Fruit fly (Drosophila melanogaster): Measurements from ENCODE around the gene CG9004.

Gene CG9004

dm6 chr3L:2386433-2386832 lies 12.9 kb downstream of the CG9004 start (continued):
- TF ChIP-seq CG11762 (GFP tag; optimal IDR thresholded peaks at IDR 0.05; ENCODE audit: insufficient read depth) = peak; percentile 44
- TF ChIP-seq esn (GFP tag; optimal IDR thresholded peaks at IDR 0.05) = peak; percentile 42
- peak; percentile 69 for TF ChIP-seq CG6163 (GFP tag; IDR thresholded peaks at IDR 0.05)
- TF ChIP-seq CG8632 (GFP tag; optimal IDR thresholded peaks at IDR 0.05) = peak; percentile 15
- TF ChIP-seq dsx (GFP tag; optimal IDR thresholded peaks at IDR 0.05; ENCODE audit: poor library complexity, severe bottlenecking) = peak; percentile 74
- TF ChIP-seq Eip78C (GFP tag) = peak; percentile 90
- peak; percentile 9 for TF ChIP-seq CG7368 (GFP tag; optimal IDR thresholded peaks at IDR 0.05)
- peak; percentile 30 for TF ChIP-seq topi (GFP tag; optimal IDR thresholded peaks at IDR 0.05)
- TF ChIP-seq Sox14 (GFP tag; optimal IDR thresholded peaks at IDR 0.05) = peak; percentile 61
- peak; percentile 55 for TF ChIP-seq pdm3 (GFP tag; optimal IDR thresholded peaks at IDR 0.05)
- no peak for TF ChIP-seq CG6854 (GFP tag; optimal IDR thresholded peaks at IDR 0.05)
- TF ChIP-seq CG3919 (GFP tag; optimal IDR thresholded peaks at IDR 0.05) = peak; percentile 57
- peak; percentile 66 for TF ChIP-seq CG6808 (GFP tag; optimal IDR thresholded peaks at IDR 0.05)
- no peak for TF ChIP-seq Ets21C (GFP tag; optimal IDR thresholded peaks at IDR 0.05)
- peak; percentile 64 for TF ChIP-seq CG1621 (tag; optimal IDR thresholded peaks at IDR 0.05)
- peak; percentile 32 for TF ChIP-seq CG16779 (tag; optimal IDR thresholded peaks at IDR 0.05)
- TF ChIP-seq Sox102F (GFP tag; optimal IDR thresholded peaks at IDR 0.05) = no peak
- peak; percentile 72 for TF ChIP-seq Ets96B (tag; optimal IDR thresholded peaks at IDR 0.05)
- TF ChIP-seq CG6792 (GFP tag; optimal IDR thresholded peaks at IDR 0.05) = peak; percentile 58
- peak; percentile 27 for TF ChIP-seq OdsH (GFP tag; optimal IDR thresholded peaks at IDR 0.05)
- TF ChIP-seq CG11294 (GFP tag; IDR thresholded peaks at IDR 0.05) = no peak
- TF ChIP-seq CG32006 (GFP tag; optimal IDR thresholded peaks at IDR 0.05) = peak; percentile 57
- no peak for TF ChIP-seq CG31627 (GFP tag; optimal IDR thresholded peaks at IDR 0.05)
- peak; percentile 68 for TF ChIP-seq Hr4 (GFP tag; optimal IDR thresholded peaks at IDR 0.05)
- peak; percentile 0 for TF ChIP-seq cyc (GFP tag; optimal IDR thresholded peaks at IDR 0.05)
- peak; percentile 44 for TF ChIP-seq vri (GFP tag; optimal IDR thresholded peaks at IDR 0.05)
- TF ChIP-seq Hr38 (GFP tag; optimal IDR thresholded peaks at IDR 0.05) = no peak
- TF ChIP-seq Blimp-1 (GFP tag; optimal IDR thresholded peaks at IDR 0.05) = no peak
- peak; percentile 61 for TF ChIP-seq eg (GFP tag; IDR thresholded peaks at IDR 0.05)
- TF ChIP-seq Hr39 (GFP tag; optimal IDR thresholded peaks at IDR 0.05) = no peak
- TF ChIP-seq fd59A (GFP tag; optimal IDR thresholded peaks at IDR 0.05) = peak; percentile 38
- peak; percentile 65 for TF ChIP-seq CG10669 (GFP tag; optimal IDR thresholded peaks at IDR 0.05)
- peak; percentile 51 for TF ChIP-seq spab (GFP tag; optimal IDR thresholded peaks at IDR 0.05)
- peak; percentile 65; the same call in 2 of the 3 replicates for TF ChIP-seq CG8119 (GFP tag; IDR thresholded peaks at IDR 0.05)
- TF ChIP-seq ss (GFP tag; optimal IDR thresholded peaks at IDR 0.05) = peak; percentile 49 to 66
- peak; percentile 37 for TF ChIP-seq Lpt (GFP tag; optimal IDR thresholded peaks at IDR 0.05)
- TF ChIP-seq lz (GFP tag; optimal IDR thresholded peaks at IDR 0.05) = peak; percentile 35

- TF ChIP-seq dsx (GFP tag; optimal IDR thresholded peaks at IDR 0.05; ENCODE audit: poor library complexity, severe bottlenecking) (peak; percentile 23), Eip78C (GFP tag) (peak; percentile 70), fkh (GFP tag; optimal IDR thresholded peaks at IDR 0.05) (peak; percentile 27), vri (GFP tag; optimal IDR thresholded peaks at IDR 0.05) (peak; percentile 6), CG1621 (tag; optimal IDR thresholded peaks at IDR 0.05) (no peak), esn (GFP tag; optimal IDR thresholded peaks at IDR 0.05) (no peak), fd59A (GFP tag; optimal IDR thresholded peaks at IDR 0.05) (no peak), CG8632 (GFP tag; optimal IDR thresholded peaks at IDR 0.05) (no peak), CG15336 (GFP tag; IDR thresholded peaks at IDR 0.05) (0 out of 2 replicates have a peak, but pooled peaks have one; percentile 9), CG6854 (GFP tag; optimal IDR thresholded peaks at IDR 0.05) (peak; percentile 51), CG6163 (GFP tag; IDR thresholded peaks at IDR 0.05) (0 out of 3 replicates have a peak, but pooled peaks have one; percentile 29), Gug (GFP tag; IDR thresholded peaks at IDR 0.05) (no peak), CG6276 (GFP tag; optimal IDR thresholded peaks at IDR 0.05) (peak; percentile 8), Smox (GFP tag; optimal IDR thresholded peaks at IDR 0.05) (no peak), CG3919 (GFP tag; optimal IDR thresholded peaks at IDR 0.05) (peak; percentile 21)
Measured at dm6 chr3L:2387816-2388215, 14.3 kb downstream of the CG9004 start.

Data from whole organism, prepupa.